Fruit fly (Drosophila melanogaster): ENCODE results near the gene daed.

daed gene

DNA sequence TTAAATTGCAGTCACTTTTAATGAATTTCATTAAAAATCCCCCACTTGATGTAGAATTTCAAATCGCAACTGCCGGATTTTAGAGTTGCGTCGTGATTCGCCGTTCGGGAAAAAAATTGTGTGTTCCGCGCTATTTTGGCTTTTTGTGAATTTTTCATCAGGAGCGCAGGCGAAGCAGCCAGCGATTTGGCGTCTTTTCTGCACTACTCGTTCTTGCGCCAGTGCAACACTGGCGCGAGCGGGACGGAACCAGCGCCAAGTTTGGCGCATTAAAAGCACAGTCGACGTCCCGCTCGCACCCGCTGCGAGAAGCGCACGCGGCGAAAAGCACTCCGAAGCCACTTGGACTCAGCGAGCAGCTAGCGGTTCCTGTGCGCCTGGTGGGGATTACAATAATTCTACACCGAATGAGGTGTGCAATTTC is 22.7 kb downstream of the daed start (continued):
- TF ChIP-seq cg (GFP tag; optimal IDR thresholded peaks at IDR 0.05), result peak; percentile 38
- no peak for TF ChIP-seq Mrtf (GFP tag; IDR thresholded peaks at IDR 0.05)
- peak; percentile 11 for TF ChIP-seq CG9817 (tag; optimal IDR thresholded peaks at IDR 0.05)
- no peak for TF ChIP-seq ab (GFP tag; optimal IDR thresholded peaks at IDR 0.05)
- peak; percentile 69 for TF ChIP-seq Sry-β (GFP tag; optimal IDR thresholded peaks at IDR 0.05)
- TF ChIP-seq CG9215 (GFP tag; IDR thresholded peaks at IDR 0.05), result no peak
- no peak for TF ChIP-seq HLHmδ (GFP tag; optimal IDR thresholded peaks at IDR 0.05)
- TF ChIP-seq D19A (tag; optimal IDR thresholded peaks at IDR 0.05), result peak; percentile 40
- TF ChIP-seq CG43689 (GFP tag; IDR thresholded peaks at IDR 0.05), result no peak
- TF ChIP-seq sug (tag; optimal IDR thresholded peaks at IDR 0.05), result peak; percentile 82
- no peak for TF ChIP-seq corto (GFP tag; optimal IDR thresholded peaks at IDR 0.05)
- TF ChIP-seq vnd (GFP tag; IDR thresholded peaks at IDR 0.05; ENCODE audit: partially characterized antibody), result no peak
- no peak for TF ChIP-seq Sox102F (GFP tag; optimal IDR thresholded peaks at IDR 0.05)
- TF ChIP-seq CG10274 (GFP tag; optimal IDR thresholded peaks at IDR 0.05), result no peak
- TF ChIP-seq gfzf (GFP tag; optimal IDR thresholded peaks at IDR 0.05), result peak; percentile 57
- TF ChIP-seq MESR4 (GFP tag; optimal IDR thresholded peaks at IDR 0.05), result peak; percentile 6
- TF ChIP-seq Dfd (GFP tag; optimal IDR thresholded peaks at IDR 0.05), result no peak
- peak; percentile 73 for TF ChIP-seq CG6254 (GFP tag; optimal IDR thresholded peaks at IDR 0.05)
- TF ChIP-seq CG2129 (GFP tag; IDR thresholded peaks at IDR 0.05; ENCODE audit: partially characterized antibody), result no peak
- TF ChIP-seq CG2120 (GFP tag; optimal IDR thresholded peaks at IDR 0.05), result peak; percentile 26
- peak; percentile 25 for TF ChIP-seq CG3281 (GFP tag; optimal IDR thresholded peaks at IDR 0.05)
- TF ChIP-seq CG32767 (GFP tag; IDR thresholded peaks at IDR 0.05), result no peak
- no peak for TF ChIP-seq gce (GFP tag; IDR thresholded peaks at IDR 0.05)
- TF ChIP-seq sob (GFP tag; IDR thresholded peaks at IDR 0.05), result no peak
- TF ChIP-seq Stat92E (GFP tag; optimal IDR thresholded peaks at IDR 0.05), result peak in 1 of 3 experiments; percentile 89
- TF ChIP-seq CG30403 (GFP tag; optimal IDR thresholded peaks at IDR 0.05), result no peak
- peak; percentile 96 for TF ChIP-seq CG10543 (GFP tag; optimal IDR thresholded peaks at IDR 0.05)
- no peak for TF ChIP-seq Tbp (GFP tag; optimal IDR thresholded peaks at IDR 0.05)
- TF ChIP-seq B-H1 (GFP tag; IDR thresholded peaks at IDR 0.05), result no peak
- TF ChIP-seq sr (GFP tag; IDR thresholded peaks at IDR 0.05), result no peak
- peak; percentile 99 for TF ChIP-seq her (GFP tag; optimal IDR thresholded peaks at IDR 0.05)
- TF ChIP-seq HmgZ (tag; optimal IDR thresholded peaks at IDR 0.05), result peak; percentile 87
- no peak for TF ChIP-seq CG10321 (GFP tag; IDR thresholded peaks at IDR 0.05)
- peak; percentile 79 for TF ChIP-seq hkb (optimal IDR thresholded peaks at IDR 0.05)
- no peak for TF ChIP-seq hkb (GFP tag; IDR thresholded peaks at IDR 0.05)
- peak; percentile 67 for TF ChIP-seq stwl (tag; optimal IDR thresholded peaks at IDR 0.05)
- no peak for TF ChIP-seq Rfx (GFP tag; IDR thresholded peaks at IDR 0.05)
- TF ChIP-seq so (GFP tag; IDR thresholded peaks at IDR 0.05), result no peak
- no peak for TF ChIP-seq CG14667 (GFP tag; IDR thresholded peaks at IDR 0.05)
- TF ChIP-seq oc (tag; optimal IDR thresholded peaks at IDR 0.05), result peak; percentile 76
- peak; percentile 81 for TF ChIP-seq ewg (GFP tag; optimal IDR thresholded peaks at IDR 0.05)
- no peak for TF ChIP-seq CG15696 (tag; optimal IDR thresholded peaks at IDR 0.05)
- TF ChIP-seq TFAM (GFP tag; optimal IDR thresholded peaks at IDR 0.05), result no peak
- TF ChIP-seq CG5953 (GFP tag; IDR thresholded peaks at IDR 0.05), result no peak
- no peak for TF ChIP-seq fd102C (GFP tag; optimal IDR thresholded peaks at IDR 0.05)
- TF ChIP-seq cato (GFP tag; optimal IDR thresholded peaks at IDR 0.05; ENCODE audit: borderline replicate concordance), result no peak
- no peak for TF ChIP-seq seq (GFP tag; IDR thresholded peaks at IDR 0.05)
- TF ChIP-seq CG10654 (GFP tag; optimal IDR thresholded peaks at IDR 0.05), result no peak
- no peak for TF ChIP-seq row (GFP tag; IDR thresholded peaks at IDR 0.05)
- TF ChIP-seq Ptx1 (GFP tag; IDR thresholded peaks at IDR 0.05), result no peak
- TF ChIP-seq CG12299 (tag; optimal IDR thresholded peaks at IDR 0.05), result peak; percentile 22
